Fruit fly (Drosophila melanogaster): Measurements from ENCODE around the gene Dh31.

- no peak for TF ChIP-seq CG8478 (optimal IDR thresholded peaks at IDR 0.05)
- no peak for TF ChIP-seq CTCF (optimal IDR thresholded peaks at IDR 0.05)
These were observed 37.2 kb upstream of the Dh31 start for dm6 chr2L:8543731-8544359.

Data from S2 (cell line).